Fruit fly (Drosophila melanogaster): ENCODE data around the gene CG5347.

The CG5347 gene

DNA sequence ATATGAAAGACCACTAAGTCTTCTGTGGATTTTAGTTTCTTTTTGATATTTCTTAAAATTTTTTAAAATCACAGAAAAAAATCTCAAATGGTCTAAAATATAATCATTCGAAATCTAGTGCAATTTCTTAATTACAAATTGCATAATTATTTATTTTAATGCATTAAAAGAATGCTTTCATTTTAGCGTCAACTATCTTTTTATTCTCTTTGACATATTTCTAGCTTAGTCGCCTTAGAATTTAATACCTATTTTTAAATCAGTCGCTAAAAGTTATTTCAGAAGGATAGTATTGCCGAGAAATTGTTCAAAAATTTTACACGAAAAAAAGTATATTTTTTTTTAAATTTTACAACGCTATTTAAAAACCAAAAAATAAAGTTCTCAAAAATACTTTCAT is at the start of gene CG5347:
Gene CG5347, plus strand, starts transcription at position 301 of the 400 bp plus-strand sequence.
- TF ChIP-seq Tbp (GFP tag; optimal IDR thresholded peaks at IDR 0.05) (no peak), ci (GFP tag; IDR thresholded peaks at IDR 0.05) (no peak), CG11696 (GFP tag; IDR thresholded peaks at IDR 0.05) (no peak), HLH4C (GFP tag; IDR thresholded peaks at IDR 0.05; ENCODE audit: partially characterized antibody) (no peak), usp (GFP tag; optimal IDR thresholded peaks at IDR 0.05) (no peak)

DNA sequence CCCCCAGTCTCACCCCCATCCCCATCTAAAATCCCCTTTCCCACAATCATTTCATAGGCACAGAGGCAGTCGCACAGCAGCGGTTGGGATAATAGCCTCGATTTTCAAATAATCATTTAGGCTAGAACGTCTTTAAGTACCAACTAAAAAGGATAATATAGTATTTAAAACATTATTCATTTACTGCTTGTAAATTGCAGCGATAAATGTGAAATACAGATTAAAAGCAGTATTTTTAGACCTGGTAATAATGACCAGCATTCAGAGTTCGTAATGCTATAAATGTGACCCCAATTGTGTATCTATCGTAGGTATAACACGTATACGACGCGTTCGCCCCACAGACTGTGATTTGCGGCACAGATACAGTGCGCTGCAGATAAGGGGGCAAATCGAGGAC is 49.0 kb upstream of the CG5347 start:
- no peak for TF ChIP-seq Hsf (GFP tag; optimal IDR thresholded peaks at IDR 0.05)
- no peak for TF ChIP-seq br (optimal IDR thresholded peaks at IDR 0.05)
- no peak for TF ChIP-seq MESR4 (GFP tag; optimal IDR thresholded peaks at IDR 0.05)
- no peak for TF ChIP-seq Mes4 (GFP tag; optimal IDR thresholded peaks at IDR 0.05)
- no peak for TF ChIP-seq pros (GFP tag; optimal IDR thresholded peaks at IDR 0.05)
- TF ChIP-seq esg (GFP tag; conservative IDR thresholded peaks at IDR 0.05), result no peak
- no peak for TF ChIP-seq fd64A (GFP tag; optimal IDR thresholded peaks at IDR 0.05)
- TF ChIP-seq CG12236 (GFP tag; optimal IDR thresholded peaks at IDR 0.05), result no peak
- peak; percentile 61 for TF ChIP-seq gem (tag; optimal IDR thresholded peaks at IDR 0.05)
- TF ChIP-seq onecut (GFP tag; IDR thresholded peaks at IDR 0.05), result no peak
- TF ChIP-seq CG1602 (GFP tag; optimal IDR thresholded peaks at IDR 0.05), result no peak
- TF ChIP-seq scrt (GFP tag; optimal IDR thresholded peaks at IDR 0.05), result peak; percentile 43
- TF ChIP-seq tx (GFP tag; optimal IDR thresholded peaks at IDR 0.05), result no peak
- TF ChIP-seq disco-r (GFP tag; optimal IDR thresholded peaks at IDR 0.05), result no peak
- peak; percentile 29 for TF ChIP-seq Xbp1 (GFP tag; optimal IDR thresholded peaks at IDR 0.05)
- TF ChIP-seq sim (GFP tag; IDR thresholded peaks at IDR 0.05), result no peak
- no peak for TF ChIP-seq CG4360 (GFP tag; IDR thresholded peaks at IDR 0.05)
- peak; percentile 6 for TF ChIP-seq schlank (tag; optimal IDR thresholded peaks at IDR 0.05)
- no peak for TF ChIP-seq CG10431 (GFP tag; optimal IDR thresholded peaks at IDR 0.05)
- no peak for TF ChIP-seq p53 (GFP tag; optimal IDR thresholded peaks at IDR 0.05)
- TF ChIP-seq hb (GFP tag; IDR thresholded peaks at IDR 0.05; ENCODE audit: partially characterized antibody), result no peak
- TF ChIP-seq jing (GFP tag; optimal IDR thresholded peaks at IDR 0.05), result no peak
- TF ChIP-seq Dip2 (GFP tag; IDR thresholded peaks at IDR 0.05), result no peak
- TF ChIP-seq btn (GFP tag; optimal IDR thresholded peaks at IDR 0.05), result no peak
- peak; percentile 26 for TF ChIP-seq lilli (GFP tag; optimal IDR thresholded peaks at IDR 0.05)
- no peak for TF ChIP-seq crol (GFP tag; IDR thresholded peaks at IDR 0.05)
- no peak for TF ChIP-seq ind (GFP tag; optimal IDR thresholded peaks at IDR 0.05)
- TF ChIP-seq Ada2b (GFP tag; IDR thresholded peaks at IDR 0.05), result 0 out of 2 replicates have a peak, but pooled peaks have one; percentile 7
- peak; percentile 37 for TF ChIP-seq fd96Cb (tag; optimal IDR thresholded peaks at IDR 0.05)
- TF ChIP-seq CG12155 (GFP tag; optimal IDR thresholded peaks at IDR 0.05), result no peak
- no peak for TF ChIP-seq Opbp (GFP tag; IDR thresholded peaks at IDR 0.05; ENCODE audit: partially characterized antibody)
- no peak for TF ChIP-seq CG8359 (GFP tag; optimal IDR thresholded peaks at IDR 0.05; ENCODE audit: borderline replicate concordance)
- TF ChIP-seq zfh2 (GFP tag; optimal IDR thresholded peaks at IDR 0.05), result no peak
- no peak for TF ChIP-seq CG14965 (GFP tag; optimal IDR thresholded peaks at IDR 0.05; ENCODE audit: borderline replicate concordance)
- TF ChIP-seq gcm (GFP tag; optimal IDR thresholded peaks at IDR 0.05), result no peak
- TF ChIP-seq Hand (GFP tag; optimal IDR thresholded peaks at IDR 0.05), result no peak
- TF ChIP-seq luna (GFP tag; optimal IDR thresholded peaks at IDR 0.05), result no peak
- no peak for TF ChIP-seq pfk (GFP tag; optimal IDR thresholded peaks at IDR 0.05)
- TF ChIP-seq CG14710 (tag; optimal IDR thresholded peaks at IDR 0.05), result no peak
- no peak for TF ChIP-seq Taf1 (GFP tag; IDR thresholded peaks at IDR 0.05)
- TF ChIP-seq abd-A (tag; optimal IDR thresholded peaks at IDR 0.05), result no peak
- no peak for TF ChIP-seq Tbp (GFP tag; optimal IDR thresholded peaks at IDR 0.05)
- TF ChIP-seq CG2116 (GFP tag; optimal IDR thresholded peaks at IDR 0.05), result no peak
- peak; percentile 22 for TF ChIP-seq cwo (GFP tag; optimal IDR thresholded peaks at IDR 0.05)
- TF ChIP-seq pho (GFP tag; optimal IDR thresholded peaks at IDR 0.05), result no peak
- no peak for TF ChIP-seq ci (GFP tag; IDR thresholded peaks at IDR 0.05)
- no peak for TF ChIP-seq Oaz (GFP tag; IDR thresholded peaks at IDR 0.05)
